Fruit fly (Drosophila melanogaster): ENCODE results near the gene CG10413.

dm6 chr2L:18596871-18597338, 8.1 kb downstream of the CG10413 start, which contains the start of gene amos:
- TF ChIP-seq woc (GFP tag; optimal IDR thresholded peaks at IDR 0.05) (no peak), Dfd (GFP tag; optimal IDR thresholded peaks at IDR 0.05) (no peak), br (GFP tag; optimal IDR thresholded peaks at IDR 0.05) (no peak), dmrt93B (GFP tag; optimal IDR thresholded peaks at IDR 0.05) (no peak), Hnf4 (GFP tag; optimal IDR thresholded peaks at IDR 0.05) (no peak), Hr78 (GFP tag; optimal IDR thresholded peaks at IDR 0.05) (no peak), psq (GFP tag; optimal IDR thresholded peaks at IDR 0.05) (no peak), h (GFP tag; optimal IDR thresholded peaks at IDR 0.05) (no peak)

All from whole organism, wandering third instar larva.